Fruit fly (Drosophila melanogaster): ENCODE data around the gene tefu.

tefu gene

dm6 chr3R:15242186-15243045 lies at the start of gene tefu, which contains the start of gene Hsc70-4 (continued):
- TF ChIP-seq jumu (GFP tag; optimal IDR thresholded peaks at IDR 0.05) (peak; percentile 78), CG10209 (GFP tag; optimal IDR thresholded peaks at IDR 0.05) (peak; percentile 69), zen (tag; optimal IDR thresholded peaks at IDR 0.05) (peak; percentile 72), Nf-YA (GFP tag; IDR thresholded peaks at IDR 0.05) (peak; percentile 52; the same call in 1 of the 2 replicates), CG3847 (GFP tag; IDR thresholded peaks at IDR 0.05) (peak; percentile 88), dmrt99B (tag; optimal IDR thresholded peaks at IDR 0.05) (peak; percentile 33), CG17568 (GFP tag; optimal IDR thresholded peaks at IDR 0.05) (no peak), ken (GFP tag; IDR thresholded peaks at IDR 0.05) (peak; percentile 81), ro (GFP tag; IDR thresholded peaks at IDR 0.05) (peak; percentile 66; the same call in 1 of the 2 replicates), D19B (GFP tag; optimal IDR thresholded peaks at IDR 0.05) (peak; percentile 42), CG16779 (GFP tag; IDR thresholded peaks at IDR 0.05) (no peak), CG17359 (tag; optimal IDR thresholded peaks at IDR 0.05) (peak; percentile 58), hb (GFP tag; IDR thresholded peaks at IDR 0.05; ENCODE audit: partially characterized antibody) (no peak), CG8359 (GFP tag; optimal IDR thresholded peaks at IDR 0.05; ENCODE audit: borderline replicate concordance) (peak; percentile 26), Scr (GFP tag; IDR thresholded peaks at IDR 0.05; ENCODE audit: partially characterized antibody) (no peak), zfh1 (GFP tag; IDR thresholded peaks at IDR 0.05) (peak; percentile 63; the same call in 1 of the 3 replicates), da (GFP tag; optimal IDR thresholded peaks at IDR 0.05) (no peak), pb (GFP tag; optimal IDR thresholded peaks at IDR 0.05) (no peak), mam (GFP tag; optimal IDR thresholded peaks at IDR 0.05) (peak; percentile 88), CG10274 (GFP tag; optimal IDR thresholded peaks at IDR 0.05) (peak; percentile 23), CG17186 (GFP tag; optimal IDR thresholded peaks at IDR 0.05) (peak; percentile 89), CG1792 (GFP tag; optimal IDR thresholded peaks at IDR 0.05) (peak; percentile 55), CG7556 (GFP tag; optimal IDR thresholded peaks at IDR 0.05) (no peak), CG17385 (GFP tag; optimal IDR thresholded peaks at IDR 0.05) (peak; percentile 61), crp (GFP tag; optimal IDR thresholded peaks at IDR 0.05) (peak in 1 of 2 experiments; percentile 48), CG15601 (tag; optimal IDR thresholded peaks at IDR 0.05) (peak; percentile 57), CG1602 (GFP tag; optimal IDR thresholded peaks at IDR 0.05) (peak; percentile 86), eve (GFP tag; optimal IDR thresholded peaks at IDR 0.05) (no peak), fd96Cb (tag; optimal IDR thresholded peaks at IDR 0.05) (peak; percentile 80), Sox102F (GFP tag; optimal IDR thresholded peaks at IDR 0.05) (no peak), Vsx1 (GFP tag; optimal IDR thresholded peaks at IDR 0.05) (no peak), CG14050 (GFP tag; IDR thresholded peaks at IDR 0.05) (peak; percentile 53; the same call in 2 of the 3 replicates), CG17612 (GFP tag; IDR thresholded peaks at IDR 0.05) (peak; percentile 69), zf30C (GFP tag; optimal IDR thresholded peaks at IDR 0.05) (no peak), lilli (GFP tag; optimal IDR thresholded peaks at IDR 0.05) (peak; percentile 69), kah (GFP tag; optimal IDR thresholded peaks at IDR 0.05) (peak; percentile 45), sug (tag; optimal IDR thresholded peaks at IDR 0.05) (peak; percentile 75), bab2 (GFP tag; optimal IDR thresholded peaks at IDR 0.05) (peak; percentile 55), CG5245 (GFP tag; optimal IDR thresholded peaks at IDR 0.05) (peak; percentile 46), psq (GFP tag; optimal IDR thresholded peaks at IDR 0.05) (no peak), fru (optimal IDR thresholded peaks at IDR 0.05) (no peak), mirr (GFP tag; optimal IDR thresholded peaks at IDR 0.05) (no peak), CG9727 (GFP tag; optimal IDR thresholded peaks at IDR 0.05) (peak; percentile 74), Bteb2 (GFP tag; optimal IDR thresholded peaks at IDR 0.05) (peak; percentile 61), ara (GFP tag; IDR thresholded peaks at IDR 0.05) (peak; percentile 70), ERR (GFP tag; optimal IDR thresholded peaks at IDR 0.05) (no peak), cwo (GFP tag; optimal IDR thresholded peaks at IDR 0.05) (no peak), CG1832 (GFP tag; optimal IDR thresholded peaks at IDR 0.05) (no peak), bcd (GFP tag; optimal IDR thresholded peaks at IDR 0.05) (peak; percentile 85)

All from whole organism, embryonic.